Worm (Caenorhabditis elegans) whole organism, midembryonic: Measurements from ENCODE around the gene sek-3.

ENCODE experiments used
- T22C8.4 ChIP-seq: fragments of 200-800 bp; sonication (Bioruptor generic); IDR thresholded peaks from 2 replicates; pipeline ENCODE4 v1.3.6; 2022; ENCODE audit warnings: missing genetic modification characterization, missing compliant biosample characterization
- cog-1 ChIP-seq: sonication (generic microtip); optimal IDR thresholded peaks from 2 replicates; lab custom pipeline; 2016; ENCODE audit warnings: missing genetic modification characterization, missing compliant biosample characterization
- flt-1 ChIP-seq: fragments of 200-800 bp; sonication (Bioruptor generic); IDR thresholded peaks from 2 replicates; pipeline ENCODE4 v1.3.6; 2022; ENCODE audit warnings: missing genetic modification characterization, missing compliant biosample characterization
- klf-2 ChIP-seq: fragments of 200-800 bp; sonication (Bioruptor generic); conservative IDR thresholded peaks from 2 replicates; pipeline ENCODE4 v1.3.6; 2022; ENCODE audit warnings: missing genetic modification reagents, missing genetic modification characterization, missing compliant biosample characterization
- med-1 ChIP-seq: sonication (generic microtip); optimal IDR thresholded peaks from 2 replicates; lab custom pipeline; 2017; ENCODE audit warnings: missing genetic modification characterization, mild to moderate bottlenecking, missing compliant biosample characterization, antibody characterized with exemption, missing genetic modification reagents; ENCODE audit not compliant: insufficient read depth
- ref-1 ChIP-seq: fragments of 200-800 bp; sonication (Bioruptor generic); conservative IDR thresholded peaks from 2 replicates; pipeline ENCODE4 v1.3.6; 2022; ENCODE audit warnings: missing genetic modification reagents, missing genetic modification characterization, missing compliant biosample characterization
- ztf-29 ChIP-seq: fragments of 200-800 bp; sonication (Bioruptor generic); IDR thresholded peaks from 2 replicates; pipeline ENCODE4 v1.3.6; 2022; ENCODE audit warnings: missing genetic modification reagents, missing genetic modification characterization, missing compliant biosample characterization

- TF ChIP-seq T22C8.4 (GFP tag; lab: Robert Waterston, UW) (no peak), flt-1 (no peak), cog-1 (tag; lab: Kevin White, UChicago) (no peak), ztf-29 (GFP tag; lab: Robert Waterston, UW) (no peak), klf-2 (GFP tag; lab: Robert Waterston, UW) (no peak), ref-1 (GFP tag; lab: Robert Waterston, UW) (no peak), med-1 (no peak)
Observed at ce11 chrX:5060756-5061155, 43.1 kb downstream of the sek-3 start, which contains the start of gene C24H10.3.
